Fruit fly (Drosophila melanogaster) whole organism, embryonic: ENCODE results near the gene RpS8.

Source experiments
- Atf3 ChIP-seq: fragments of 200-800 bp; sonication (Bioruptor generic); optimal IDR thresholded peaks from 3 replicates; lab custom pipeline; 2016; ENCODE audit warnings: missing biosample characterization, missing genetic modification characterization
- CG10366 ChIP-seq: fragments of 200-800 bp; sonication (Bioruptor generic); IDR thresholded peaks from 2 replicates; pipeline ENCODE4 v1.3.6; 2022; ENCODE audit warnings: missing biosample characterization, missing genetic modification characterization
- CG11723 ChIP-seq: fragments of 200-800 bp; sonication (Bioruptor generic); optimal IDR thresholded peaks from 2 replicates; lab custom pipeline; 2017; ENCODE audit warnings: missing biosample characterization, mild to moderate bottlenecking, missing genetic modification characterization
- CG1233 ChIP-seq: fragments of 200-800 bp; sonication (Bioruptor generic); optimal IDR thresholded peaks from 4 replicates; lab custom pipeline; 2018; ENCODE audit warnings: missing biosample characterization, mild to moderate bottlenecking, missing genetic modification characterization
- CG12391 ChIP-seq: fragments of 200-800 bp; sonication (Bioruptor generic); optimal IDR thresholded peaks from 3 replicates; lab custom pipeline; 2018; ENCODE audit warnings: missing biosample characterization, mild to moderate bottlenecking, missing genetic modification characterization, moderate library complexity
- CG13296 ChIP-seq: fragments of 200-800 bp; sonication (Bioruptor generic); optimal IDR thresholded peaks from 3 replicates; lab custom pipeline; 2018; ENCODE audit warnings: missing biosample characterization, mild to moderate bottlenecking, missing genetic modification characterization
- CG14710 ChIP-seq: fragments of 200-800 bp; sonication (Bioruptor generic); optimal IDR thresholded peaks from 3 replicates; lab custom pipeline; 2019; ENCODE audit warnings: missing biosample characterization, mild to moderate bottlenecking, missing genetic modification characterization, moderate library complexity
- CG1603 ChIP-seq: fragments of 200-800 bp; sonication (Bioruptor generic); optimal IDR thresholded peaks from 2 replicates; lab custom pipeline; 2019; ENCODE audit warnings: missing biosample characterization, mild to moderate bottlenecking, missing genetic modification characterization, moderate library complexity
- CG16779 ChIP-seq: fragments of 200-800 bp; sonication (Bioruptor generic); IDR thresholded peaks from 2 replicates; pipeline ENCODE4 v1.3.6; 2022; ENCODE audit warnings: missing biosample characterization, missing genetic modification characterization
- CG17802 ChIP-seq: fragments of 200-800 bp; sonication (Bioruptor generic); optimal IDR thresholded peaks from 2 replicates; lab custom pipeline; 2018; ENCODE audit warnings: missing biosample characterization, mild to moderate bottlenecking, missing genetic modification characterization, moderate library complexity
- CG17829 ChIP-seq: fragments of 200-800 bp; optimal IDR thresholded peaks from 2 replicates; lab custom pipeline; 2019; ENCODE audit warnings: missing biosample characterization, mild to moderate bottlenecking, missing genetic modification characterization, moderate library complexity
- CG2129 ChIP-seq: fragments of 200-800 bp; sonication (Bioruptor generic); IDR thresholded peaks from 2 replicates; pipeline ENCODE4 v1.3.6; 2022; ENCODE audit warnings: missing biosample characterization, missing genetic modification characterization; ENCODE audit not compliant: partially characterized antibody
- CG30020 ChIP-seq: fragments of 200-800 bp; optimal IDR thresholded peaks from 2 replicates; lab custom pipeline; 2019; ENCODE audit warnings: missing biosample characterization, mild to moderate bottlenecking, missing genetic modification characterization, moderate library complexity
- CG31388 ChIP-seq: fragments of 200-800 bp; sonication (Bioruptor generic); optimal IDR thresholded peaks from 2 replicates; lab custom pipeline; 2016; ENCODE audit warnings: missing biosample characterization, missing genetic modification characterization
- CG3163 ChIP-seq: fragments of 200-800 bp; sonication (Bioruptor generic); optimal IDR thresholded peaks from 3 replicates; lab custom pipeline; 2016; ENCODE audit warnings: missing biosample characterization, missing genetic modification characterization
- CG34376 ChIP-seq: fragments of 200-800 bp; sonication (Bioruptor generic); optimal IDR thresholded peaks from 2 replicates; lab custom pipeline; 2018; ENCODE audit warnings: missing biosample characterization, mild to moderate bottlenecking, missing genetic modification characterization
- CG34422 ChIP-seq: fragments of 200-800 bp; sonication (Bioruptor generic); IDR thresholded peaks from 3 replicates; pipeline ENCODE4 v1.3.6; 2022; ENCODE audit warnings: missing biosample characterization, missing genetic modification characterization
- CG3847 ChIP-seq: fragments of 200-800 bp; sonication (Bioruptor generic); IDR thresholded peaks from 2 replicates; pipeline ENCODE4 v1.3.6; 2022; ENCODE audit warnings: missing biosample characterization, missing genetic modification characterization
- CG4707 ChIP-seq: fragments of 200-800 bp; sonication (Bioruptor generic); optimal IDR thresholded peaks from 2 replicates; lab custom pipeline; 2018; ENCODE audit warnings: missing biosample characterization, mild to moderate bottlenecking, missing genetic modification characterization, moderate library complexity
- CG7271 ChIP-seq: fragments of 200-800 bp; sonication (Bioruptor generic); optimal IDR thresholded peaks from 2 replicates; lab custom pipeline; 2018; ENCODE audit warnings: missing biosample characterization, mild to moderate bottlenecking, missing genetic modification characterization, moderate library complexity
- CrebB ChIP-seq: fragments of 200-800 bp; sonication (Bioruptor generic); optimal IDR thresholded peaks from 3 replicates; lab custom pipeline; 2018; ENCODE audit warnings: missing biosample characterization, mild to moderate bottlenecking, missing genetic modification characterization
- D ChIP-seq, 2 experiments: fragments of 200-800 bp in 1 of 2; fragments of >200 bp in 1 of 2; sonication (Bioruptor generic) in 1 of 2; optimal IDR thresholded peaks; 2 replicates in 1 of 2; 3 replicates in 1 of 2; lab custom pipeline; 2017; ENCODE audit warnings: mild to moderate bottlenecking in 1 of 2, missing biosample characterization in 1 of 2, missing genetic modification characterization in 1 of 2, missing genetic modification reagents in 1 of 2
- Dbx ChIP-seq: fragments of 200-800 bp; sonication (Bioruptor generic); IDR thresholded peaks from 3 replicates; pipeline ENCODE4 v1.3.6; 2022; ENCODE audit warnings: missing biosample characterization, missing genetic modification characterization
- E2f1 ChIP-seq: fragments of 200-800 bp; sonication (Bioruptor generic); IDR thresholded peaks from 2 replicates; pipeline ENCODE4 v1.3.6; 2022; ENCODE audit warnings: missing biosample characterization, missing genetic modification characterization
- Ets97D ChIP-seq: fragments of 200-800 bp; sonication (Bioruptor generic); optimal IDR thresholded peaks from 3 replicates; lab custom pipeline; 2016; ENCODE audit warnings: missing biosample characterization, missing genetic modification characterization
- HLH3B ChIP-seq: fragments of 200-800 bp; sonication (Bioruptor generic); IDR thresholded peaks from 2 replicates; pipeline ENCODE4 v1.3.6; 2022; ENCODE audit warnings: missing biosample characterization, missing genetic modification characterization
- HLH54F ChIP-seq: fragments of 200-800 bp; sonication (Bioruptor generic); optimal IDR thresholded peaks from 3 replicates; lab custom pipeline; 2016; ENCODE audit warnings: missing biosample characterization, missing genetic modification characterization
- Hmr ChIP-seq: fragments of 200-800 bp; sonication (Bioruptor generic); optimal IDR thresholded peaks from 3 replicates; lab custom pipeline; 2017; ENCODE audit warnings: mild to moderate bottlenecking, missing biosample characterization, missing genetic modification reagents, missing genetic modification characterization
- Jarid2 ChIP-seq: fragments of 200-800 bp; sonication (Bioruptor generic); optimal IDR thresholded peaks from 3 replicates; lab custom pipeline; 2017; ENCODE audit warnings: mild to moderate bottlenecking, missing biosample characterization, missing genetic modification reagents, missing genetic modification characterization
- Opbp ChIP-seq: fragments of 200-800 bp; sonication (Bioruptor generic); IDR thresholded peaks from 3 replicates; pipeline ENCODE4 v1.3.6; 2022; ENCODE audit warnings: missing biosample characterization, missing genetic modification characterization; ENCODE audit not compliant: partially characterized antibody
- Six4 ChIP-seq: fragments of 200-800 bp; sonication (Bioruptor generic); optimal IDR thresholded peaks from 2 replicates; lab custom pipeline; 2016; ENCODE audit warnings: missing biosample characterization, missing genetic modification characterization
- Spps ChIP-seq: fragments of 200-800 bp; sonication (Bioruptor generic); optimal IDR thresholded peaks from 2 replicates; lab custom pipeline; 2018; ENCODE audit warnings: missing biosample characterization, mild to moderate bottlenecking, missing genetic modification characterization
- Sry-δ ChIP-seq: fragments of 200-800 bp; sonication (Bioruptor generic); optimal IDR thresholded peaks from 2 replicates; lab custom pipeline; 2016; ENCODE audit warnings: missing biosample characterization, missing genetic modification characterization
- Ssrp ChIP-seq: fragments of 200-800 bp; sonication (Bioruptor generic); optimal IDR thresholded peaks from 2 replicates; lab custom pipeline; 2018; ENCODE audit warnings: missing biosample characterization, mild to moderate bottlenecking, missing genetic modification characterization, moderate library complexity
- Vsx1 ChIP-seq: fragments of 200-800 bp; sonication (Bioruptor generic); optimal IDR thresholded peaks from 2 replicates; lab custom pipeline; 2017; ENCODE audit warnings: missing biosample characterization, mild to moderate bottlenecking, missing genetic modification characterization, missing genetic modification reagents
- Xbp1 ChIP-seq: fragments of 200-800 bp; sonication (Bioruptor generic); optimal IDR thresholded peaks from 3 replicates; lab custom pipeline; 2016; ENCODE audit warnings: missing biosample characterization, mild to moderate bottlenecking, missing genetic modification characterization
- bsh ChIP-seq, 2 experiments: fragments of 200-800 bp; sonication (Bioruptor generic); optimal IDR thresholded peaks; 2 replicates each; lab custom pipeline; 2017 to 2018; ENCODE audit warnings: mild to moderate bottlenecking in 2 of 2, missing biosample characterization in 2 of 2, missing genetic modification characterization in 2 of 2, moderate library complexity in 1 of 2
- fd96Cb ChIP-seq: fragments of 200-800 bp; sonication (Bioruptor generic); optimal IDR thresholded peaks from 2 replicates; lab custom pipeline; 2018; ENCODE audit warnings: missing biosample characterization, mild to moderate bottlenecking, missing genetic modification characterization, moderate library complexity
- fu2 ChIP-seq: fragments of 200-800 bp; sonication (Bioruptor generic); optimal IDR thresholded peaks from 2 replicates; lab custom pipeline; 2016; ENCODE audit warnings: missing biosample characterization, missing genetic modification characterization
- grau ChIP-seq: fragments of 200-800 bp; optimal IDR thresholded peaks from 3 replicates; lab custom pipeline; 2019; ENCODE audit warnings: missing biosample characterization, mild to moderate bottlenecking, missing genetic modification characterization, moderate library complexity
- nerfin-1 ChIP-seq: fragments of 200-800 bp; sonication (Bioruptor generic); optimal IDR thresholded peaks from 3 replicates; lab custom pipeline; 2019; ENCODE audit warnings: missing biosample characterization, mild to moderate bottlenecking, missing genetic modification characterization, moderate library complexity
- pros ChIP-seq: fragments of 200-800 bp; sonication (Bioruptor generic); optimal IDR thresholded peaks from 3 replicates; lab custom pipeline; 2019; ENCODE audit warnings: missing biosample characterization, mild to moderate bottlenecking, missing genetic modification characterization, moderate library complexity
- schlank ChIP-seq: fragments of 200-800 bp; sonication (Bioruptor generic); optimal IDR thresholded peaks from 2 replicates; lab custom pipeline; 2018; ENCODE audit warnings: missing biosample characterization, mild to moderate bottlenecking, missing genetic modification characterization
- sens ChIP-seq: fragments of 200-800 bp; sonication (Bioruptor generic); peaks from one replicate; lab custom pipeline; 2016; ENCODE audit warnings: missing biosample characterization, missing genetic modification characterization
- stwl ChIP-seq: fragments of 200-800 bp; sonication (Bioruptor generic); optimal IDR thresholded peaks from 3 replicates; lab custom pipeline; 2018; ENCODE audit warnings: missing biosample characterization, mild to moderate bottlenecking, missing genetic modification characterization, moderate library complexity
- tap ChIP-seq: fragments of 200-800 bp; optimal IDR thresholded peaks from 3 replicates; lab custom pipeline; 2019; ENCODE audit warnings: missing biosample characterization, mild to moderate bottlenecking, missing genetic modification characterization, moderate library complexity
- vvl ChIP-seq: fragments of 200-800 bp; sonication (Bioruptor generic); IDR thresholded peaks from 2 replicates; pipeline ENCODE4 v1.3.6; 2022; ENCODE audit warnings: missing biosample characterization, missing genetic modification characterization
- zf30C ChIP-seq: fragments of 200-800 bp; sonication (Bioruptor generic); optimal IDR thresholded peaks from 3 replicates; lab custom pipeline; 2018; ENCODE audit warnings: missing biosample characterization, mild to moderate bottlenecking, missing genetic modification characterization
- zfh1 ChIP-seq: fragments of 200-800 bp; sonication (Bioruptor generic); IDR thresholded peaks from 3 replicates; pipeline ENCODE4 v1.3.6; 2022; ENCODE audit warnings: missing biosample characterization, missing genetic modification characterization

The RpS8 gene

dm6 chr3R:29859763-29860162 is 1.6 kb upstream of the RpS8 start (continued):
- peak; percentile 53 for TF ChIP-seq CrebB (tag; lab: Kevin White, UChicago)
- peak; percentile 74 for TF ChIP-seq CG1603 (tag; lab: Kevin White, UChicago)
- no peak for TF ChIP-seq CG3163 (GFP tag; lab: Kevin White, UChicago)
- peak; percentile 75 for TF ChIP-seq vvl (GFP tag; lab: Robert Waterston, UW)
- no peak for TF ChIP-seq tap
- peak; percentile 78 for TF ChIP-seq CG14710 (tag; lab: Kevin White, UChicago)
- TF ChIP-seq Jarid2 (GFP tag; lab: Kevin White, UChicago): no peak
- TF ChIP-seq HLH3B (GFP tag; lab: Robert Waterston, UW): peak; percentile 22; the same call in 1 of the 2 replicates
- TF ChIP-seq CG34422 (GFP tag; lab: Robert Waterston, UW): peak; percentile 52; the same call in 1 of the 3 replicates
- TF ChIP-seq nerfin-1 (tag; lab: Kevin White, UChicago): peak; percentile 16
- peak; percentile 60; the same call in 1 of the 3 replicates for TF ChIP-seq Dbx (GFP tag; lab: Robert Waterston, UW)
- peak; percentile 49; the same call in 1 of the 2 replicates for TF ChIP-seq CG3847 (GFP tag; lab: Robert Waterston, UW)
- TF ChIP-seq Opbp (GFP tag; lab: Robert Waterston, UW): 0 out of 3 replicates have a peak, but pooled peaks have one; percentile 27
- peak; percentile 21 for TF ChIP-seq HLH54F (GFP tag; lab: Kevin White, UChicago)
- peak; percentile 28 for TF ChIP-seq CG1233 (GFP tag; lab: Kevin White, UChicago)
- no peak for TF ChIP-seq CG31388 (GFP tag; lab: Kevin White, UChicago)
- no peak for TF ChIP-seq fd96Cb (tag; lab: Kevin White, UChicago)
- TF ChIP-seq Xbp1 (GFP tag; lab: Kevin White, UChicago): peak; percentile 59
- TF ChIP-seq CG17802 (tag; lab: Kevin White, UChicago): peak; percentile 11
- TF ChIP-seq CG34376 (GFP tag; lab: Kevin White, UChicago): peak; percentile 64
- TF ChIP-seq grau (tag; lab: Kevin White, UChicago): peak; percentile 95
- no peak for TF ChIP-seq CG30020 (tag; lab: Kevin White, UChicago)
- peak; percentile 8 for TF ChIP-seq Six4 (GFP tag; lab: Kevin White, UChicago)
- TF ChIP-seq Sry-δ (GFP tag; lab: Kevin White, UChicago): peak; percentile 38
- no peak for TF ChIP-seq CG2129 (GFP tag; lab: Robert Waterston, UW)
- no peak for TF ChIP-seq fu2 (GFP tag; lab: Kevin White, UChicago)
- TF ChIP-seq Ets97D (GFP tag; lab: Kevin White, UChicago): peak; percentile 90
- TF ChIP-seq zfh1: peak; percentile 56; the same call in 2 of the 3 replicates
- peak; percentile 21 for TF ChIP-seq schlank (tag; lab: Kevin White, UChicago)
- 0 out of 2 replicates have a peak, but pooled peaks have one; percentile 35 for TF ChIP-seq E2f1 (GFP tag; lab: Robert Waterston, UW)
- peak; percentile 73 for TF ChIP-seq CG13296 (GFP tag; lab: Kevin White, UChicago)
- no peak for TF ChIP-seq Atf3 (GFP tag; lab: Kevin White, UChicago)
- no peak for TF ChIP-seq pros
- TF ChIP-seq Spps (tag; lab: Kevin White, UChicago): peak; percentile 5
- TF ChIP-seq CG11723 (GFP tag; lab: Kevin White, UChicago): no peak
- peak; percentile 54 for TF ChIP-seq CG12391
- TF ChIP-seq stwl (tag; lab: Kevin White, UChicago): peak; percentile 91
- TF ChIP-seq bsh (GFP tag; optimal IDR thresholded peaks at IDR 0.05; lab: Kevin White, UChicago): peak in 1 of 2 experiments; percentile 24
- peak; percentile 61 for TF ChIP-seq Hmr (GFP tag; lab: Kevin White, UChicago)
- TF ChIP-seq zf30C: no peak
- TF ChIP-seq D (optimal IDR thresholded peaks at IDR 0.05; lab: Kevin White, UChicago): no peak
- no peak for TF ChIP-seq D (GFP tag; optimal IDR thresholded peaks at IDR 0.05; lab: Kevin White, UChicago)
- TF ChIP-seq CG7271 (tag; lab: Kevin White, UChicago): peak; percentile 45
- peak; percentile 35 for TF ChIP-seq Ssrp
- no peak for TF ChIP-seq Vsx1
- TF ChIP-seq CG4707 (GFP tag; lab: Kevin White, UChicago): peak; percentile 55
- no peak for TF ChIP-seq CG16779 (GFP tag; lab: Robert Waterston, UW)
- TF ChIP-seq CG10366 (GFP tag; lab: Robert Waterston, UW): peak; percentile 40
- peak; percentile 94 for TF ChIP-seq sens (GFP tag; lab: Kevin White, UChicago)
- peak; percentile 59 for TF ChIP-seq CG17829 (tag; lab: Kevin White, UChicago)
